Worm (Caenorhabditis elegans) whole organism, mixed stage, embryonic: ENCODE data around the gene tdpo-1.

Source experiments
- M03D4.4 ChIP-seq: sonication (generic microtip); optimal IDR thresholded peaks from 2 replicates; lab custom pipeline; 2017; ENCODE audit warnings: mild to moderate bottlenecking, missing genetic modification characterization, missing compliant biosample characterization
- bed-3 ChIP-seq: fragments of 200-800 bp; sonication (Bioruptor generic); optimal IDR thresholded peaks from 3 replicates; lab custom pipeline; 2018; ENCODE audit warnings: mild to moderate bottlenecking, missing genetic modification characterization, moderate library complexity, missing compliant biosample characterization
- blmp-1 ChIP-seq: fragments of 150-350 bp; optimal IDR thresholded peaks from 2 replicates; lab custom pipeline; 2014; ENCODE audit warnings: missing biosample characterization, missing genetic modification characterization
- ceh-39 ChIP-seq: fragments of 150-350 bp; optimal IDR thresholded peaks from 2 replicates; lab custom pipeline; 2014; ENCODE audit warnings: missing biosample characterization, missing genetic modification characterization
- ceh-43 ChIP-seq: fragments of 200-800 bp; sonication (Bioruptor generic); optimal IDR thresholded peaks from 2 replicates; lab custom pipeline; 2018; ENCODE audit warnings: mild to moderate bottlenecking, missing genetic modification characterization, moderate library complexity, missing compliant biosample characterization
- ceh-83 ChIP-seq: fragments of 200-800 bp; sonication (Bioruptor generic); optimal IDR thresholded peaks from 2 replicates; lab custom pipeline; 2018; ENCODE audit warnings: mild to moderate bottlenecking, missing genetic modification characterization, missing compliant biosample characterization
- ces-1 ChIP-seq: fragments of 150-350 bp; optimal IDR thresholded peaks from 2 replicates; lab custom pipeline; 2014; ENCODE audit warnings: missing biosample characterization, missing genetic modification reagents, missing genetic modification characterization
- cnd-1 ChIP-seq: fragments of 200-800 bp; sonication (Bioruptor generic); optimal IDR thresholded peaks from 2 replicates; lab custom pipeline; 2018; ENCODE audit warnings: mild to moderate bottlenecking, missing genetic modification characterization, missing compliant biosample characterization
- drap-1 ChIP-seq: fragments of 200-800 bp; sonication (Bioruptor generic); optimal IDR thresholded peaks from 3 replicates; lab custom pipeline; 2018; ENCODE audit warnings: mild to moderate bottlenecking, missing genetic modification characterization, missing compliant biosample characterization
- elt-1 ChIP-seq: sonication (generic microtip); optimal IDR thresholded peaks from 2 replicates; lab custom pipeline; 2017; ENCODE audit warnings: missing genetic modification characterization, mild to moderate bottlenecking, missing compliant biosample characterization, antibody characterized with exemption, moderate library complexity, borderline replicate concordance; ENCODE audit not compliant: insufficient read depth
- elt-3 ChIP-seq: fragments of 150-350 bp; optimal IDR thresholded peaks from 2 replicates; lab custom pipeline; 2014; ENCODE audit warnings: missing biosample characterization, missing genetic modification characterization
- ham-2 ChIP-seq: fragments of 200-800 bp; sonication (Bioruptor generic); optimal IDR thresholded peaks from 2 replicates; lab custom pipeline; 2018; ENCODE audit warnings: mild to moderate bottlenecking, missing genetic modification characterization, missing compliant biosample characterization
- lin-13 ChIP-seq: fragments of 150-350 bp; optimal IDR thresholded peaks from 2 replicates; lab custom pipeline; 2014; ENCODE audit warnings: missing biosample characterization, missing genetic modification characterization
- lin-32 ChIP-seq: fragments of 200-800 bp; sonication (Bioruptor generic); optimal IDR thresholded peaks from 2 replicates; lab custom pipeline; 2018; ENCODE audit warnings: mild to moderate bottlenecking, missing genetic modification characterization, missing compliant biosample characterization
- lsy-2 ChIP-seq: fragments of 150-350 bp; optimal IDR thresholded peaks from 2 replicates; lab custom pipeline; 2014; ENCODE audit warnings: missing biosample characterization, missing genetic modification characterization
- mab-5 ChIP-seq: fragments of 150-350 bp; optimal IDR thresholded peaks from 2 replicates; lab custom pipeline; 2014; ENCODE audit warnings: missing biosample characterization, missing genetic modification characterization
- mep-1 ChIP-seq: fragments of 150-350 bp; optimal IDR thresholded peaks from 2 replicates; lab custom pipeline; 2017; ENCODE audit warnings: missing biosample characterization, missing genetic modification reagents, missing genetic modification characterization, inconsistent platforms
- mls-2 ChIP-seq: sonication (generic microtip); optimal IDR thresholded peaks from 2 replicates; lab custom pipeline; 2016; ENCODE audit warnings: mild to moderate bottlenecking, missing genetic modification characterization, moderate library complexity, missing compliant biosample characterization
- nhr-12 ChIP-seq: fragments of 150-350 bp; optimal IDR thresholded peaks from 2 replicates; lab custom pipeline; 2014; ENCODE audit warnings: missing biosample characterization, missing genetic modification characterization
- nhr-2 ChIP-seq: fragments of 150-350 bp; optimal IDR thresholded peaks from 2 replicates; lab custom pipeline; 2014; ENCODE audit warnings: missing biosample characterization, missing genetic modification characterization
- nhr-28 ChIP-seq: fragments of 150-350 bp; optimal IDR thresholded peaks from 2 replicates; lab custom pipeline; 2014; ENCODE audit warnings: missing biosample characterization, missing genetic modification characterization
- nhr-76 ChIP-seq: sonication (generic microtip); optimal IDR thresholded peaks from 2 replicates; lab custom pipeline; 2017; ENCODE audit warnings: missing biosample characterization, missing genetic modification characterization
- pha-4 ChIP-seq: fragments of 150-350 bp; optimal IDR thresholded peaks from 2 replicates; lab custom pipeline; 2018; ENCODE audit warnings: missing biosample characterization, missing genetic modification reagents, missing genetic modification characterization
- sem-2 ChIP-seq: fragments of 200-800 bp; sonication (Bioruptor generic); optimal IDR thresholded peaks from 2 replicates; lab custom pipeline; 2018; ENCODE audit warnings: mild to moderate bottlenecking, missing genetic modification characterization, missing compliant biosample characterization
- snpc-4 ChIP-seq: fragments of 150-350 bp; optimal IDR thresholded peaks from 2 replicates; lab custom pipeline; 2014; ENCODE audit warnings: missing biosample characterization, missing genetic modification characterization
- sptf-1 ChIP-seq: sonication (generic microtip); optimal IDR thresholded peaks from 2 replicates; lab custom pipeline; 2017; ENCODE audit warnings: mild to moderate bottlenecking, missing genetic modification characterization, moderate library complexity, missing compliant biosample characterization
- tbx-8 ChIP-seq: fragments of 200-800 bp; sonication (Bioruptor generic); optimal IDR thresholded peaks from 2 replicates; lab custom pipeline; 2018; ENCODE audit warnings: mild to moderate bottlenecking, missing genetic modification characterization, moderate library complexity, missing compliant biosample characterization
- unc-120 ChIP-seq: sonication (generic microtip); optimal IDR thresholded peaks from 2 replicates; lab custom pipeline; 2017; ENCODE audit warnings: missing genetic modification characterization, missing compliant biosample characterization; ENCODE audit not compliant: poor library complexity, severe bottlenecking
- unc-39 ChIP-seq: fragments of 150-350 bp; optimal IDR thresholded peaks from 2 replicates; lab custom pipeline; 2014; ENCODE audit warnings: missing biosample characterization, missing genetic modification characterization
- unc-62 ChIP-seq: fragments of 150-350 bp; optimal IDR thresholded peaks from 2 replicates; lab custom pipeline; 2014; ENCODE audit warnings: missing biosample characterization, missing genetic modification reagents, missing genetic modification characterization
- zip-8 ChIP-seq: fragments of 150-350 bp; optimal IDR thresholded peaks from 2 replicates; lab custom pipeline; 2014; ENCODE audit warnings: missing biosample characterization, missing genetic modification characterization
- ztf-11 ChIP-seq: fragments of 150-350 bp; optimal IDR thresholded peaks from 2 replicates; lab custom pipeline; 2014; ENCODE audit warnings: missing biosample characterization, missing genetic modification characterization

The tdpo-1 gene

DNA sequence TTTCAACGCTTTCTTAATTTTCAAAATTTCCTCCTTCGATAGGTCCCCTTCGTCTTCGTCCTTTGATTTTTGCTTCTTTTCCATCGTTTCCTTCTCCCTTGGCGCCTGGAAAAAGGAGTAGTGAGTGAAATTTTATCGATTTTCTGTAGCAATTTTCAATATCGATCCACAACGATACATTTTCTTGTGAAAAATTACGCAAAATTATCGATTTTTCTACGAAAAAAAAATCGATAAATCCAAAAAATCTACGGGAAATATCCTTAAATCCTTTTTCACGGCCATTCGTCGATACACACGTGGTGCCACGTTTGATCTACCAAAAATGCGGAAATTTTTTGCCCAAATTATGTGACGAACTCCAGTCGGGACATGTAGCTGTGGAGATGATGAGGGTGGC, 11.4 kb downstream of the tdpo-1 start:
- TF ChIP-seq nhr-76 (tag; lab: Kevin White, UChicago) (no peak), snpc-4 (tag; lab: Kevin White, UChicago) (no peak), bed-3 (no peak), zip-8 (tag; lab: Kevin White, UChicago) (no peak), ztf-11 (tag; lab: Kevin White, UChicago) (no peak), nhr-2 (tag; lab: Kevin White, UChicago) (no peak), ceh-43 (GFP tag; lab: Kevin White, UChicago) (no peak), unc-39 (no peak), ham-2 (no peak)

DNA sequence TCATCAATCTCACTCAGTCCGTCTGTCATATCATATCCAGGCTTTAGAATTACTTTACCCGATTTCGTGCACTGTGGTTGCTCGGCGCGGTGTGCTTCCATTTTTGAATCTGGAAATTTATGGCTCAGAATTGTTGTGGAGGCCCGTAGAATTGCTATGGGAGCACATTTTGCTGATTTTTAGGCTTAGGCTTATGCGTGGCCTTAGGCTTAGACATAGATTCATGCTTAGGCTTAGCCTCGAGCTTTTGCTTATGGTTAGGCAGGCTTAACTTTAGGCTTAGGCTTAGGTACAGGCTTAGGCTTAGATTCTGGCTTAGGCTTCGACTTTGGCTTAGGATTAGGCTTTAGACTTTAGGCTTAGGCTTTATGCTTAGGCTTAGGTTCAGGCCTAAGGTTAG, 12.6 kb downstream of the tdpo-1 start, which contains the start of gene Y76B12C.4:
TSS of gene Y76B12C.4 (minus strand) at position 101 of the 400 bp plus-strand sequence.
- TF ChIP-seq tbx-8 (GFP tag; lab: Kevin White, UChicago) (no peak), mab-5 (tag; lab: Kevin White, UChicago) (no peak), cnd-1 (tag; lab: Kevin White, UChicago) (no peak), nhr-12 (tag; lab: Kevin White, UChicago) (no peak)
- TF ChIP-seq, all 35 proteins: peak for 0

DNA sequence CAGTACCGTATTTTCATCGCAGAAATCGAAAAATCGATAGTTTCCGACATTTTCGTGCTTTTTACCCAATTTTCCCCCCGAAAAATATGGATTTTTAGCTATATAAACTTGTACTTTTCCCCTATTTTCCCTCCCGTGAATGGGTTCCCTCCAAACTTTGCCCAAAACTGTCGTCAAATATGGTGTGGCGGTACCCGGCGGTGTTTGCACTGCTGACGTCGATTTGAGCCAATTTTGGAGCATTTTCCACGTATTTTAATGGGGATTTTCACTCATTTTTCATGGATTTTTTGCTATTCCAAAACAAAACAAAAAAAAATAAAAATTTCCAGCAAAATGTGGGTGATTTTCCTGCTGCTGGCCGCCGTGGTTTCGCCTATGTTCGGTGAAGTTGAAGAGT, 13.7 kb downstream of the tdpo-1 start, which contains the start of gene Y76B12C.3:
TSS of gene Y76B12C.3 (plus strand) at position 334 of the 400 bp plus-strand sequence.
- TF ChIP-seq nhr-28 (tag; lab: Kevin White, UChicago) (no peak), unc-120 (tag; lab: Kevin White, UChicago) (peak; percentile 21), ceh-83 (GFP tag; lab: Kevin White, UChicago) (no peak)

DNA sequence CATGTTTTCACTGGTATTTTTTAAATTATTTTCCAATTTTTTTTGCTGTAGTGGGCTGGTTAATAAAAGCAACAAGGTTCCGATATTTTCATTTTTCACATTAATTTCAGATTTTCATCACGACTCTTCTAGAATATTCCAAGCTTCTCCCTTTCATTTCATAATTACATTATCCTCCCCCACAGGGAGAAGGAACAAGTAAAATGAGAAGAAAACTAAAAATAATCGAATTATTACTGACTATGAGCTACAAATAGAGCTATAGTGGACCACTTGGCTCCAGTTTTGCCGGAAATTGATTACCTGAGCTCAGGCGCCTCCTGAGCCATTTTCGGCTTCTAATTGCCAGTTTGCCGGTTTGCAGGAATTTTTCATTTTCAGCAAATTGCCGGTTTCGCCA, 15.9 kb downstream of the tdpo-1 start:
- TF ChIP-seq ces-1: peak; percentile 61
- TF ChIP-seq mep-1: no peak

DNA sequence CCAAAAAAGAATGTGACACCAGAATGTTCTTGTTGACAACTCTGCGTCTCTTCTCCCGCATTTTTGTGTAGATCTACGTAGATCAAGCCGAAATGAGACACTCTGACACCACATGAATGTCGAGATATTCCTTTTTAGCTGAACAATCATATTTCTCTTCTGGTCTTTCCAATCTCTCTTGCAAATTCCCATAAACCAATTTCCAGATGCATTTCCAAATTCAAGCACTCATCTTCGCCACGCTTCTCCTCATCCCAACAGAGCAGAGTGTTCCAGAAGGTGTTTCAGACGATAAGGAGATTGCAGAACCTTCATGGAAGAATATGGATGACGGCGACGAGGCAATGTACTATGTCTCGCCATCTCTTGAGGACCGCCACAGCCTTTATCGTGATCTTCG, 20.1 kb downstream of the tdpo-1 start, which contains the start of gene Y76B12C.8:
TSS of gene Y76B12C.8 (plus strand) at position 207 of the 400 bp plus-strand sequence.
- TF ChIP-seq ces-1 (no peak), mab-5 (tag; lab: Kevin White, UChicago) (no peak), lsy-2 (tag; lab: Kevin White, UChicago) (no peak), ceh-39 (tag; lab: Kevin White, UChicago) (no peak), ham-2 (no peak), zip-8 (tag; lab: Kevin White, UChicago) (no peak), mls-2 (tag; lab: Kevin White, UChicago) (no peak), M03D4.4 (tag; lab: Kevin White, UChicago) (no peak), snpc-4 (tag; lab: Kevin White, UChicago) (no peak), ceh-83 (GFP tag; lab: Kevin White, UChicago) (no peak), pha-4 (tag; lab: Kevin White, UChicago) (no peak)

- no peak for TF ChIP-seq elt-1 (tag; lab: Kevin White, UChicago)
- peak; percentile 34 for TF ChIP-seq unc-120 (tag; lab: Kevin White, UChicago)
- peak; percentile 22 for TF ChIP-seq cnd-1 (tag; lab: Kevin White, UChicago)
- peak; percentile 8 for TF ChIP-seq unc-62
- TF ChIP-seq sem-2 (GFP tag; lab: Kevin White, UChicago): peak; percentile 40
- TF ChIP-seq lin-32 (GFP tag; lab: Kevin White, UChicago): peak; percentile 43
- TF ChIP-seq blmp-1 (tag; lab: Kevin White, UChicago): peak; percentile 4
- peak; percentile 55 for TF ChIP-seq mep-1
- peak; percentile 69 for TF ChIP-seq drap-1
- TF ChIP-seq ham-2: peak; percentile 32
- TF ChIP-seq zip-8 (tag; lab: Kevin White, UChicago): no peak
- TF ChIP-seq lin-13: peak; percentile 0
- peak; percentile 82 for TF ChIP-seq sptf-1 (tag; lab: Kevin White, UChicago)
- no peak for TF ChIP-seq elt-3 (tag; lab: Kevin White, UChicago)
- no peak for TF ChIP-seq nhr-76 (tag; lab: Kevin White, UChicago)
- peak; percentile 1 for TF ChIP-seq pha-4 (tag; lab: Kevin White, UChicago)
- TF ChIP-seq mls-2 (tag; lab: Kevin White, UChicago): peak; percentile 77
- peak; percentile 29 for TF ChIP-seq bed-3
- TF ChIP-seq unc-39: no peak
- TF ChIP-seq M03D4.4 (tag; lab: Kevin White, UChicago): peak; percentile 80
- peak; percentile 8 for TF ChIP-seq tbx-8 (GFP tag; lab: Kevin White, UChicago)
- TF ChIP-seq ceh-43 (GFP tag; lab: Kevin White, UChicago): peak; percentile 57
- TF ChIP-seq ces-1: peak; percentile 15
Measured at ce11 chrIV:1980961-1981446, 21.4 kb downstream of the tdpo-1 start, which contains the start of gene Y76B12C.6. Gene Y76B12C.6, plus strand, starts transcription at chrIV:1981396.
